Worm (Caenorhabditis elegans): ENCODE results near the gene pcyt-2.2.

pcyt-2.2 gene

ce11 chrX:7886200-7886599 lies 2.1 kb downstream of the pcyt-2.2 start:
- TF ChIP-seq C17E4.6 (GFP tag; IDR thresholded peaks at IDR 0.05) (no peak), madf-6 (GFP tag; IDR thresholded peaks at IDR 0.05) (no peak), lin-54 (GFP tag; optimal IDR thresholded peaks at IDR 0.05) (no peak), tlf-1 (GFP tag; optimal IDR thresholded peaks at IDR 0.05) (no peak), zim-3 (tag; optimal IDR thresholded peaks at IDR 0.05) (no peak)

- TF ChIP-seq madf-10 (tag; optimal IDR thresholded peaks at IDR 0.05) (no peak), snpc-4 (GFP tag; optimal IDR thresholded peaks at IDR 0.05) (no peak), snpc-4 (tag; optimal IDR thresholded peaks at IDR 0.05) (no peak), F52B5.7 (tag; optimal IDR thresholded peaks at IDR 0.05) (no peak), cebp-2 (GFP tag; IDR thresholded peaks at IDR 0.05) (no peak), sdz-38 (tag; optimal IDR thresholded peaks at IDR 0.05) (no peak), B0261.1 (tag; optimal IDR thresholded peaks at IDR 0.05) (no peak), madf-3 (GFP tag; IDR thresholded peaks at IDR 0.05) (no peak), lir-1 (GFP tag; conservative IDR thresholded peaks at IDR 0.05) (no peak), B0035.1 (tag; optimal IDR thresholded peaks at IDR 0.05) (no peak), rec-8 (tag; optimal IDR thresholded peaks at IDR 0.05) (no peak), bed-1 (GFP tag; IDR thresholded peaks at IDR 0.05) (no peak), ama-1 (optimal IDR thresholded peaks at IDR 0.05) (no peak), ama-1 (GFP tag; optimal IDR thresholded peaks at IDR 0.05) (no peak)
Measured at ce11 chrX:7888915-7889314, 4.8 kb downstream of the pcyt-2.2 start, which contains the start of gene C39D10.2. C39D10.2 (plus strand) TSS chrX:7889215.

ce11 chrX:7892296-7892695 lies 8.2 kb downstream of the pcyt-2.2 start, which contains the start of gene C39D10.5:
C39D10.5 (minus strand) TSS chrX:7892396.
- TF ChIP-seq F57C9.4 (tag; optimal IDR thresholded peaks at IDR 0.05), result no peak
- no peak for TF ChIP-seq hrde-1 (tag; optimal IDR thresholded peaks at IDR 0.05; ENCODE audit: borderline replicate concordance)
- no peak for TF ChIP-seq ztf-22 (GFP tag; optimal IDR thresholded peaks at IDR 0.05)
- TF ChIP-seq ceh-40 (GFP tag; IDR thresholded peaks at IDR 0.05), result no peak
- no peak for TF ChIP-seq Y53G8AR.9 (GFP tag; conservative IDR thresholded peaks at IDR 0.05)
- no peak for TF ChIP-seq madf-6 (GFP tag; IDR thresholded peaks at IDR 0.05)
- no peak for TF ChIP-seq efl-1 (GFP tag; optimal IDR thresholded peaks at IDR 0.05)
- no peak for TF ChIP-seq ceh-100 (GFP tag; IDR thresholded peaks at IDR 0.05)
- TF ChIP-seq nhr-179 (tag; optimal IDR thresholded peaks at IDR 0.05), result no peak
- no peak for TF ChIP-seq mes-4 (tag; optimal IDR thresholded peaks at IDR 0.05)
- no peak for TF ChIP-seq nhr-27 (tag; optimal IDR thresholded peaks at IDR 0.05)
- TF ChIP-seq attf-3 (GFP tag; conservative IDR thresholded peaks at IDR 0.05), result no peak

- TF ChIP-seq ztf-26 (tag; optimal IDR thresholded peaks at IDR 0.05), result no peak
- no peak for TF ChIP-seq F10E7.11 (tag; optimal IDR thresholded peaks at IDR 0.05)
- TF ChIP-seq zfh-2 (GFP tag; conservative IDR thresholded peaks at IDR 0.05), result no peak
- TF ChIP-seq hmg-20 (GFP tag; IDR thresholded peaks at IDR 0.05), result no peak
- TF ChIP-seq dpl-1 (GFP tag; optimal IDR thresholded peaks at IDR 0.05), result no peak
- no peak for TF ChIP-seq lin-26 (GFP tag; IDR thresholded peaks at IDR 0.05)
- TF ChIP-seq ekl-4 (GFP tag; IDR thresholded peaks at IDR 0.05), result no peak
- no peak for TF ChIP-seq snpc-4 (GFP tag; optimal IDR thresholded peaks at IDR 0.05)
- TF ChIP-seq snpc-4 (tag; optimal IDR thresholded peaks at IDR 0.05), result no peak
- TF ChIP-seq gei-17 (GFP tag; optimal IDR thresholded peaks at IDR 0.05), result no peak
Measured at ce11 chrX:7897690-7898089, 13.6 kb downstream of the pcyt-2.2 start, which contains the start of gene latd-1. latd-1 (minus strand) TSS chrX:7897790.

Data from whole organism, young adult.